Worm (Caenorhabditis elegans) whole organism, L4 larva: ENCODE data around the gene tmem-231.
"Not testable (repeated sequence)": the region's sequence is repeated elsewhere in the genome, so short reads cannot be mapped to it uniquely, and the experiment has no call there.

Experiments
- ama-1 ChIP-seq: fragments of 150-350 bp; optimal IDR thresholded peaks from 2 replicates; lab custom pipeline; 2014; ENCODE audit warnings: inconsistent platforms, mixed read lengths
- daf-19 ChIP-seq: fragments of 200-800 bp; sonication (Bioruptor generic); conservative IDR thresholded peaks from 2 replicates; pipeline ENCODE4 v1.3.6; 2022; ENCODE audit warnings: missing genetic modification characterization, missing compliant biosample characterization
- nhr-77 ChIP-seq: fragments of 150-350 bp; optimal IDR thresholded peaks from 2 replicates; lab custom pipeline; 2014; ENCODE audit warnings: missing biosample characterization, missing genetic modification characterization
- pha-4 ChIP-seq, 2 experiments: fragments of 150-350 bp in 1 of 2; fragments of 200-800 bp in 1 of 2; sonication (Bioruptor generic) in 1 of 2; IDR thresholded peaks in 1 of 2; optimal IDR thresholded peaks in 1 of 2; 2 replicates each; pipeline versions ENCODE4 v1.3.6 to Lab custom; 2014 to 2022; ENCODE audit warnings: missing genetic modification characterization in 2 of 2, missing genetic modification reagents in 2 of 2, missing biosample characterization in 1 of 2, missing compliant biosample characterization in 1 of 2
- zag-1 ChIP-seq: fragments of 150-350 bp; optimal IDR thresholded peaks from 2 replicates; lab custom pipeline; 2014; ENCODE audit warnings: missing biosample characterization, missing genetic modification characterization

ce11 chrIV:8412538-8412937 lies 14.0 kb upstream of the tmem-231 start:
- TF ChIP-seq pha-4 (GFP tag; IDR thresholded peaks at IDR 0.05; lab: Robert Waterston, UW): peak; percentile 80; the same call in 1 of the 2 replicates
- not testable (repeated sequence) for TF ChIP-seq pha-4 (tag; optimal IDR thresholded peaks at IDR 0.05; lab: Kevin White, UChicago); daf-19 (GFP tag; lab: Robert Waterston, UW); zag-1; nhr-77 (tag; lab: Kevin White, UChicago); ama-1 (lab: Kevin White, UChicago)
